Fruit fly (Drosophila melanogaster) whole organism, pupa: ENCODE data around the gene CG14260.

ENCODE experiments used
- CG10348 ChIP-seq: fragments of 200-800 bp; sonication (Bioruptor generic); IDR thresholded peaks from 2 replicates; pipeline ENCODE4 v1.3.6; 2022; ENCODE audit warnings: missing biosample characterization, missing genetic modification characterization
- CG12605 ChIP-seq: fragments of 200-800 bp; sonication (Bioruptor generic); IDR thresholded peaks from 2 replicates; pipeline ENCODE4 v1.3.6; 2022; ENCODE audit warnings: missing biosample characterization, missing genetic modification characterization
- CG13204 ChIP-seq: fragments of 200-800 bp; sonication (Bioruptor generic); optimal IDR thresholded peaks from 2 replicates; lab custom pipeline; 2018; ENCODE audit warnings: missing biosample characterization, mild to moderate bottlenecking, missing genetic modification characterization, moderate library complexity
- CG14655 ChIP-seq: fragments of 200-800 bp; sonication (Bioruptor generic); optimal IDR thresholded peaks from 3 replicates; lab custom pipeline; 2017; ENCODE audit warnings: mild to moderate bottlenecking, missing biosample characterization, missing genetic modification reagents, missing genetic modification characterization
- CG15710 ChIP-seq: fragments of 200-800 bp; sonication (Bioruptor generic); optimal IDR thresholded peaks from 2 replicates; lab custom pipeline; 2018; ENCODE audit warnings: missing biosample characterization, mild to moderate bottlenecking, missing genetic modification characterization, moderate library complexity
- CG17806 ChIP-seq: fragments of 200-800 bp; sonication (Bioruptor generic); optimal IDR thresholded peaks from 2 replicates; lab custom pipeline; 2018; ENCODE audit warnings: missing biosample characterization, mild to moderate bottlenecking, missing genetic modification characterization, moderate library complexity
- CG32121 ChIP-seq: fragments of 200-800 bp; sonication (Bioruptor generic); IDR thresholded peaks from 2 replicates; pipeline ENCODE4 v1.3.6; 2022; ENCODE audit warnings: missing biosample characterization, missing genetic modification characterization
- CG34367 ChIP-seq: fragments of 200-800 bp; sonication (Bioruptor generic); optimal IDR thresholded peaks from 2 replicates; lab custom pipeline; 2018; ENCODE audit warnings: missing biosample characterization, mild to moderate bottlenecking, missing genetic modification characterization
- CG4496 ChIP-seq: fragments of 200-800 bp; sonication (Bioruptor generic); IDR thresholded peaks from 3 replicates; pipeline ENCODE4 v1.3.6; 2022; ENCODE audit warnings: missing biosample characterization, missing genetic modification characterization
- CG8159 ChIP-seq: fragments of 200-800 bp; sonication (Bioruptor generic); optimal IDR thresholded peaks from 3 replicates; lab custom pipeline; 2018; ENCODE audit warnings: missing biosample characterization, mild to moderate bottlenecking, missing genetic modification characterization, moderate library complexity
- CG8301 ChIP-seq: fragments of 200-800 bp; sonication (Bioruptor generic); optimal IDR thresholded peaks from 2 replicates; lab custom pipeline; 2018; ENCODE audit warnings: missing biosample characterization, mild to moderate bottlenecking, missing genetic modification characterization
- CG9948 ChIP-seq: fragments of 200-800 bp; sonication (Bioruptor generic); optimal IDR thresholded peaks from 2 replicates; lab custom pipeline; 2018; ENCODE audit warnings: missing biosample characterization, mild to moderate bottlenecking, missing genetic modification characterization, moderate library complexity
- D1 ChIP-seq: fragments of 200-800 bp; sonication (Bioruptor generic); optimal IDR thresholded peaks from 2 replicates; lab custom pipeline; 2018; ENCODE audit warnings: missing biosample characterization, mild to moderate bottlenecking, missing genetic modification characterization, moderate library complexity
- EcR ChIP-seq: fragments of 200-800 bp; sonication (Bioruptor generic); optimal IDR thresholded peaks from 3 replicates; lab custom pipeline; 2019; ENCODE audit warnings: missing biosample characterization, missing genetic modification characterization, mild to moderate bottlenecking, moderate library complexity, missing genetic modification reagents
- Ets98B ChIP-seq: fragments of 200-800 bp; sonication (Bioruptor generic); IDR thresholded peaks from 2 replicates; pipeline ENCODE4 v1.3.6; 2022; ENCODE audit warnings: missing biosample characterization, missing genetic modification characterization
- Pif1A ChIP-seq: fragments of 200-800 bp; sonication (Bioruptor generic); optimal IDR thresholded peaks from 3 replicates; lab custom pipeline; 2016; ENCODE audit warnings: missing biosample characterization, missing genetic modification characterization
- Pif1B ChIP-seq: fragments of 200-800 bp; sonication (Bioruptor generic); optimal IDR thresholded peaks from 3 replicates; lab custom pipeline; 2016; ENCODE audit warnings: missing biosample characterization, missing genetic modification characterization
- Snoo ChIP-seq: fragments of 200-800 bp; sonication (Bioruptor generic); optimal IDR thresholded peaks from 3 replicates; lab custom pipeline; 2017; ENCODE audit warnings: missing biosample characterization, mild to moderate bottlenecking, missing genetic modification characterization, inconsistent platforms
- fd96Ca ChIP-seq: fragments of 200-800 bp; sonication (Bioruptor generic); IDR thresholded peaks from 3 replicates; pipeline ENCODE4 v1.3.6; 2022; ENCODE audit warnings: missing biosample characterization, missing genetic modification characterization
- gl ChIP-seq: fragments of 200-800 bp; sonication (Bioruptor generic); optimal IDR thresholded peaks from 2 replicates; lab custom pipeline; 2018; ENCODE audit warnings: missing biosample characterization, mild to moderate bottlenecking, missing genetic modification characterization
- rn ChIP-seq: fragments of 200-800 bp; sonication (Bioruptor generic); IDR thresholded peaks from 2 replicates; pipeline ENCODE4 v1.3.6; 2022; ENCODE audit warnings: missing biosample characterization, missing genetic modification characterization

The CG14260 gene

dm6 chr3R:27253136-27253920 lies 11.9 kb upstream of the CG14260 start, which contains the start of gene pll:
Gene pll, minus strand, starts transcription at chr3R:27253182.
- TF ChIP-seq rn (GFP tag; lab: Robert Waterston, UW) (peak; percentile 70; the same call in 1 of the 2 replicates), fd96Ca (peak; percentile 79), CG8301 (tag; lab: Kevin White, UChicago) (peak; percentile 64), CG15710 (tag; lab: Kevin White, UChicago) (peak; percentile 75), EcR (peak; percentile 59), CG32121 (peak; percentile 85), CG4496 (GFP tag; lab: Robert Waterston, UW) (peak; percentile 94), CG8159 (tag; lab: Kevin White, UChicago) (peak; percentile 75), Ets98B (GFP tag; lab: Robert Waterston, UW) (peak; percentile 88), Snoo (tag; lab: Kevin White, UChicago) (peak; percentile 72), CG34367 (peak; percentile 71), CG12605 (GFP tag; lab: Robert Waterston, UW) (peak; percentile 90), CG13204 (GFP tag; lab: Kevin White, UChicago) (no peak), Pif1B (GFP tag; lab: Kevin White, UChicago) (no peak), CG10348 (GFP tag; lab: Robert Waterston, UW) (0 out of 2 replicates have a peak, but pooled peaks have one; percentile 50), CG14655 (GFP tag; lab: Kevin White, UChicago) (no peak), CG9948 (tag; lab: Kevin White, UChicago) (peak; percentile 64), CG17806 (tag; lab: Kevin White, UChicago) (peak; percentile 76), D1 (no peak)
- TF ChIP-seq, all 21 proteins: peak for 15

DNA sequence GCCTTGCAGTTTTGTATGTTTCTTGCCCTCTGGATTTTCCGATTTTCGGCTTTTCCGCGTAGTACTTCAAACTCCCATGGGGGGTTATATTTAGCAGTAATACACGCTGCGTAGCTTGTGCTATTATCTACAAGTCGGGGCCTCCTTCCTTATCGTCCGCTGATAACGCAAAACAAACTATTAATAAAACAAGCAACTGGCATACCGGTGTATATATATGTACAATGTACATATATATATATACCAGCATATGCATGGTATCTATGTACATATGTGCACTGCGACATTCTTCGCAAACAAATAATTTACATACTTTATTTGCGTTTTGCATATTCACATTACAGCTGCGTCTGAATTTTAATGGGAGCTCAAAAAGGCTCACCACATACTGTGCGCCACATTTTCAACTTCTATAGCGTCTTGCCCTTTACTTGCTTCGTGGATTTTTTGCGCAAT lies 11.3 kb upstream of the CG14260 start:
- peak; percentile 24 for TF ChIP-seq EcR
- no peak for TF ChIP-seq CG15710 (tag; lab: Kevin White, UChicago)
- TF ChIP-seq CG34367 = peak; percentile 19

- TF ChIP-seq CG9948 (tag; lab: Kevin White, UChicago) (peak; percentile 75), Ets98B (GFP tag; lab: Robert Waterston, UW) (peak; percentile 81), fd96Ca (peak; percentile 90), CG12605 (GFP tag; lab: Robert Waterston, UW) (peak; percentile 68; the same call in 1 of the 2 replicates), Pif1B (GFP tag; lab: Kevin White, UChicago) (peak; percentile 70), D1 (no peak), CG17806 (tag; lab: Kevin White, UChicago) (peak; percentile 57), CG34367 (peak; percentile 71), gl (tag; lab: Kevin White, UChicago) (peak; percentile 87), rn (GFP tag; lab: Robert Waterston, UW) (peak; percentile 59), CG13204 (GFP tag; lab: Kevin White, UChicago) (no peak), CG8301 (tag; lab: Kevin White, UChicago) (peak; percentile 82), CG32121 (peak; percentile 82), EcR (peak; percentile 2), CG4496 (GFP tag; lab: Robert Waterston, UW) (peak; percentile 81), CG10348 (GFP tag; lab: Robert Waterston, UW) (0 out of 2 replicates have a peak, but pooled peaks have one; percentile 59), Pif1A (GFP tag; lab: Kevin White, UChicago) (peak; percentile 37), CG8159 (tag; lab: Kevin White, UChicago) (peak; percentile 39), CG14655 (GFP tag; lab: Kevin White, UChicago) (no peak), Snoo (tag; lab: Kevin White, UChicago) (peak; percentile 65), CG15710 (tag; lab: Kevin White, UChicago) (peak; percentile 75)
These were observed 1.6 kb upstream of the CG14260 start, which contains the start of gene woc for dm6 chr3R:27263434-27264215. Gene woc, minus strand, starts transcription at chr3R:27264055.

dm6 chr3R:27270379-27271266 lies 5.4 kb downstream of the CG14260 start:
- TF ChIP-seq CG15710 (tag; lab: Kevin White, UChicago) (no peak), Snoo (tag; lab: Kevin White, UChicago) (no peak), CG17806 (tag; lab: Kevin White, UChicago) (no peak), Pif1A (GFP tag; lab: Kevin White, UChicago) (no peak), Ets98B (GFP tag; lab: Robert Waterston, UW) (peak; percentile 22; the same call in 1 of the 2 replicates), EcR (peak; percentile 73), CG8301 (tag; lab: Kevin White, UChicago) (no peak), CG13204 (GFP tag; lab: Kevin White, UChicago) (peak; percentile 6), CG12605 (GFP tag; lab: Robert Waterston, UW) (0 out of 2 replicates have a peak, but pooled peaks have one; percentile 14)
